Worm (Caenorhabditis elegans): Measurements from ENCODE around the gene F17E9.5.

F17E9.5 gene

ce11 chrIV:8377501-8377900 lies 31.9 kb downstream of the F17E9.5 start, which contains the start of gene D2096.7 (continued):
- TF ChIP-seq mes-2 (tag; optimal IDR thresholded peaks at IDR 0.05; ENCODE audit: poor library complexity, severe bottlenecking) (peak; percentile 28), lir-3 (tag; optimal IDR thresholded peaks at IDR 0.05) (no peak), hlh-30 (tag; optimal IDR thresholded peaks at IDR 0.05; ENCODE audit: insufficient read depth) (no peak)

ce11 chrIV:8378280-8378679 lies 32.7 kb downstream of the F17E9.5 start:
- TF ChIP-seq aha-1 (tag) (peak; percentile 62), pqm-1 (tag; optimal IDR thresholded peaks at IDR 0.05) (no peak)

- TF ChIP-seq dmd-9 (GFP tag; IDR thresholded peaks at IDR 0.05) = no peak
- no peak for TF ChIP-seq ces-1 (GFP tag; optimal IDR thresholded peaks at IDR 0.05)
- no peak for TF ChIP-seq F10B5.3 (tag; optimal IDR thresholded peaks at IDR 0.05)
- peak; percentile 57 for TF ChIP-seq rbr-2 (tag; optimal IDR thresholded peaks at IDR 0.05)
- TF ChIP-seq madf-5 (GFP tag; IDR thresholded peaks at IDR 0.05) = no peak
- TF ChIP-seq mxl-2 (GFP tag; conservative IDR thresholded peaks at IDR 0.05) = no peak
- no peak for TF ChIP-seq zag-1 (tag; optimal IDR thresholded peaks at IDR 0.05)
- no peak for TF ChIP-seq aly-2 (tag; optimal IDR thresholded peaks at IDR 0.05)
- peak; percentile 63 for TF ChIP-seq hmg-1.1 (GFP tag; IDR thresholded peaks at IDR 0.05)
- TF ChIP-seq zip-11 (GFP tag; IDR thresholded peaks at IDR 0.05) = no peak
- peak; percentile 2 for TF ChIP-seq nhr-11 (tag; optimal IDR thresholded peaks at IDR 0.05)
- TF ChIP-seq cey-2 (tag; optimal IDR thresholded peaks at IDR 0.05; ENCODE audit: borderline replicate concordance, insufficient read depth) = no peak
- TF ChIP-seq ceh-28 (tag; optimal IDR thresholded peaks at IDR 0.05) = no peak
- peak; percentile 21 for TF ChIP-seq nhr-25 (tag; optimal IDR thresholded peaks at IDR 0.05; ENCODE audit: borderline replicate concordance, insufficient read depth)
- TF ChIP-seq ceh-82 (tag; optimal IDR thresholded peaks at IDR 0.05) = no peak
- TF ChIP-seq T20F7.1 (GFP tag; optimal IDR thresholded peaks at IDR 0.05) = peak; percentile 73
- TF ChIP-seq spr-3 (GFP tag; optimal IDR thresholded peaks at IDR 0.05) = no peak
- TF ChIP-seq dmd-6 (GFP tag; IDR thresholded peaks at IDR 0.05) = peak; percentile 44; the same call in 1 of the 2 replicates
- peak; percentile 60 for TF ChIP-seq nhr-6 (tag; optimal IDR thresholded peaks at IDR 0.05)
- no peak for TF ChIP-seq F49E8.2 (tag; optimal IDR thresholded peaks at IDR 0.05; ENCODE audit: borderline replicate concordance)
- no peak for TF ChIP-seq mdt-29 (GFP tag; IDR thresholded peaks at IDR 0.05)
- no peak for TF ChIP-seq Y75B8A.6 (GFP tag; IDR thresholded peaks at IDR 0.05)
- TF ChIP-seq nhr-237 (tag; optimal IDR thresholded peaks at IDR 0.05) = no peak
- peak; percentile 67 for TF ChIP-seq dpl-1 (GFP tag; optimal IDR thresholded peaks at IDR 0.05)
- TF ChIP-seq daf-12 (tag; optimal IDR thresholded peaks at IDR 0.05) = no peak
- TF ChIP-seq dmd-8 (GFP tag; IDR thresholded peaks at IDR 0.05) = no peak
- TF ChIP-seq lin-38 (GFP tag; IDR thresholded peaks at IDR 0.05) = peak; percentile 58
- no peak for TF ChIP-seq daf-19 (GFP tag; conservative IDR thresholded peaks at IDR 0.05)
- TF ChIP-seq lir-3 (tag; optimal IDR thresholded peaks at IDR 0.05) = no peak
- TF ChIP-seq mdl-1 (tag; optimal IDR thresholded peaks at IDR 0.05) = peak in 1 of 2 experiments; percentile 12
- TF ChIP-seq set-16 (GFP tag; IDR thresholded peaks at IDR 0.05) = no peak
- TF ChIP-seq T26A8.4 (GFP tag; IDR thresholded peaks at IDR 0.05) = peak; percentile 23; the same call in 1 of the 2 replicates
- TF ChIP-seq ctbp-1 (GFP tag; IDR thresholded peaks at IDR 0.05) = no peak
- TF ChIP-seq mes-2 (tag; optimal IDR thresholded peaks at IDR 0.05; ENCODE audit: poor library complexity, severe bottlenecking) = no peak
- no peak for TF ChIP-seq nhr-10 (tag; optimal IDR thresholded peaks at IDR 0.05)
- no peak for TF ChIP-seq ceh-20 (GFP tag; IDR thresholded peaks at IDR 0.05)
- TF ChIP-seq nhr-28 (tag; optimal IDR thresholded peaks at IDR 0.05) = peak; percentile 66
- no peak for TF ChIP-seq daf-8 (GFP tag; IDR thresholded peaks at IDR 0.05)
- no peak for TF ChIP-seq spr-1 (tag; optimal IDR thresholded peaks at IDR 0.05)
- TF ChIP-seq jun-1 (tag; optimal IDR thresholded peaks at IDR 0.05) = no peak
- TF ChIP-seq lin-29 (GFP tag; IDR thresholded peaks at IDR 0.05) = no peak
- no peak for TF ChIP-seq ceh-62 (tag; optimal IDR thresholded peaks at IDR 0.05)
- TF ChIP-seq snpc-1.2 (GFP tag; IDR thresholded peaks at IDR 0.05) = no peak
- peak in 1 of 2 experiments; percentile 20 for TF ChIP-seq unc-62 (GFP tag; optimal IDR thresholded peaks at IDR 0.05 in 1 of 2)
- no peak for TF ChIP-seq unc-62 (tag; optimal IDR thresholded peaks at IDR 0.05)
These were observed 33.7 kb downstream of the F17E9.5 start, which contains the start of gene nap-1 for ce11 chrIV:8379278-8379677. Gene nap-1, minus strand, starts transcription at chrIV:8379319.
